Worm (Caenorhabditis elegans) whole organism, L4 larva: ENCODE results near the gene sri-40.
"Not testable (repeated sequence)": the region's sequence is repeated elsewhere in the genome, so short reads cannot be mapped to it uniquely, and the experiment has no call there.

ENCODE experiments used
- F10B5.3 ChIP-seq: sonication (generic microtip); optimal IDR thresholded peaks from 2 replicates; lab custom pipeline; 2016; ENCODE audit warnings: mild to moderate bottlenecking, missing genetic modification characterization, missing compliant biosample characterization
- nhr-11 ChIP-seq: fragments of 150-350 bp; optimal IDR thresholded peaks from 2 replicates; lab custom pipeline; 2014; ENCODE audit warnings: missing biosample characterization, missing genetic modification characterization
- nhr-77 ChIP-seq: fragments of 150-350 bp; optimal IDR thresholded peaks from 2 replicates; lab custom pipeline; 2014; ENCODE audit warnings: missing biosample characterization, missing genetic modification characterization
- unc-62 ChIP-seq, 3 experiments: fragments of 150-350 bp in 1 of 3; sonication (generic microtip); optimal IDR thresholded peaks in 2 of 3; peaks in 1 of 3; 1 replicate in 1 of 3; 2 replicates in 2 of 3; lab custom pipeline; 2014 to 2017; ENCODE audit warnings: missing biosample characterization in 3 of 3, missing genetic modification characterization in 3 of 3, missing genetic modification reagents in 3 of 3, missing genotype in 1 of 3

ce11 chrII:3201242-3201641, 23.5 kb downstream of the sri-40 start, which contains the start of gene sri-48:
- TF ChIP-seq F10B5.3; nhr-77 (tag; lab: Kevin White, UChicago); unc-62 (GFP tag; optimal IDR thresholded peaks at IDR 0.05 in 1 of 2; lab: Kevin White, UChicago); unc-62 (tag; optimal IDR thresholded peaks at IDR 0.05; lab: Kevin White, UChicago); nhr-11 (tag; lab: Kevin White, UChicago): not testable (repeated sequence)
